Worm (Caenorhabditis elegans): ENCODE results near the gene H06H21.37.

ce11 chrIV:4814185-4814584 lies 4.4 kb upstream of the H06H21.37 start, which contains the start of gene srw-94:
- TF ChIP-seq ceh-32 (tag; optimal IDR thresholded peaks at IDR 0.05; ENCODE audit: poor library complexity) = no peak
- no peak for TF ChIP-seq fos-1 (tag; optimal IDR thresholded peaks at IDR 0.05)
- TF ChIP-seq R02D3.7 (tag; optimal IDR thresholded peaks at IDR 0.05) = no peak
- TF ChIP-seq mdl-1 (tag; optimal IDR thresholded peaks at IDR 0.05) = no peak
